Worm (Caenorhabditis elegans): ENCODE data around the gene glb-3.

Gene glb-3

DNA sequence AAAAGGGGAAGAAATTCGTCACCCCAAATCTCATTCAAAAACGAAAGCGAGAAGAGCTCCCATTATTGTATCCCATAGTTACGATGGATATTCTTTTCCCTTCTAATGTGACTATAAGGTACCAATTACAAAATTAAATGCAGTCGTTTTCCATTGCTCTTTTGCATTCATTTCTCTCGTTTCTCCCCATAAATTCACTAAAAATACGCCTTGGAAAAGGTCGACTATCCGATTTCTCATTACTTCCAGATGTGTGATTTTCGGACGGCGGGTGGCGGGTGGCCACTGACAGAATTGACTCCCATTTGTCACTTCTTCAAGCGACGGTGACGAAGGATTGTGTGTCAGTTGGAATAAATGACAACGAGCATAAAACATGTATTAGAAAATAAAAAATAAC lies 880 bp upstream of the glb-3 start:
- no peak for TF ChIP-seq nhr-11 (tag; optimal IDR thresholded peaks at IDR 0.05)
- TF ChIP-seq unc-86 (tag; optimal IDR thresholded peaks at IDR 0.05): no peak
- no peak for TF ChIP-seq hlh-6 (tag; optimal IDR thresholded peaks at IDR 0.05)
- TF ChIP-seq hlh-8 (tag; optimal IDR thresholded peaks at IDR 0.05): peak; percentile 15

DNA sequence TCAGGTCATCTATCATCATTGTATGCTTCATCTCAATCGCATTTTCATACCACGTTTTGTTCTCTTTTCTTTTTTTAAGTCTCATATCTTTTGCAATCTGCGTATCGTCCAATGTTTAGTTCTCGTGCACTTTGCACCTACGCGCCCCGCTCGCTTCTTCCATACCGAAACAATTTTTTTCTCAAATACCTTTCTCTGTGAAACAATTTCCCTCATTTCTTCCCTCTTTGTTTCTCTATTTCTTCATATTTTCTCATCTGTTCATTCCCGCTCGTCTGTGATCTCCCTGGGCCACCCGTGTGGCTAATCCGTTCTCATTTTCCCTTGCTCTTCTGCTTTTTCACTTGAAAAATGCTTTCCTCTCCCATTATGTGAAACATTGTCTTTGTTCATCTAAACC lies 5.9 kb downstream of the glb-3 start:
- TF ChIP-seq ceh-18 (tag; optimal IDR thresholded peaks at IDR 0.05): peak; percentile 60
- TF ChIP-seq pha-4 (tag; optimal IDR thresholded peaks at IDR 0.05): no peak
- TF ChIP-seq unc-42 (tag; optimal IDR thresholded peaks at IDR 0.05): peak; percentile 3

DNA sequence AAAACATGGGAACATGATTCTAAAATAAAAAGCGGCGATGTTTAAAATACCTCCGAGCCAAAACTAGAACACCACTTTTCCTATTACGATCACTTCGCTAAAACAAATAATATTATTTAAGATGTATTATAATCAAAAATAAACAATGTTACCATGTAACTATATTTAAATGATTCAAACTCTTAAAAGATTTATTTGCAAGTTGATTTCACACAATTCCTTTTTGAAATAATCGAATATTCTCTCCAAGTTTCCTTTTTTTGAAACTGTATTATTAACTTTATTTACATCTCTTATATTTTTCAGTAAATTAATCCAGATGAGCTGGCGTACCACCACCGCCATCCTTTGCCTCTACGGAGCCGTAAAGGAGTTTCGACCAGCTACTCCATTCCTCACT lies 6.8 kb downstream of the glb-3 start, which contains the start of gene folt-1:
TSS of gene folt-1 (plus strand) at position 301 of the 400 bp plus-strand sequence.
- TF ChIP-seq hlh-30 (tag; optimal IDR thresholded peaks at IDR 0.05; ENCODE audit: insufficient read depth): no peak
- TF ChIP-seq Y22D7AL.16 (tag; optimal IDR thresholded peaks at IDR 0.05): no peak
- no peak for TF ChIP-seq ahr-1 (tag; optimal IDR thresholded peaks at IDR 0.05)
- no peak for TF ChIP-seq nhr-232 (tag; optimal IDR thresholded peaks at IDR 0.05)
- no peak for TF ChIP-seq hlh-15 (tag; optimal IDR thresholded peaks at IDR 0.05)
- TF ChIP-seq fkh-10 (GFP tag; optimal IDR thresholded peaks at IDR 0.05): no peak
- TF ChIP-seq ceh-6 (GFP tag; optimal IDR thresholded peaks at IDR 0.05): no peak
- TF ChIP-seq pha-4 (tag; optimal IDR thresholded peaks at IDR 0.05): no peak
- no peak for TF ChIP-seq ref-2 (tag; optimal IDR thresholded peaks at IDR 0.05)
- TF ChIP-seq che-1 (tag; optimal IDR thresholded peaks at IDR 0.05): no peak
- TF ChIP-seq elt-2 (tag; optimal IDR thresholded peaks at IDR 0.05): no peak
- no peak for TF ChIP-seq ceh-45 (GFP tag; IDR thresholded peaks at IDR 0.05)
- TF ChIP-seq ama-1 (optimal IDR thresholded peaks at IDR 0.05): no peak
- no peak for TF ChIP-seq eyg-1 (tag; optimal IDR thresholded peaks at IDR 0.05)
- TF ChIP-seq C38D4.7 (GFP tag; optimal IDR thresholded peaks at IDR 0.05): no peak
- no peak for TF ChIP-seq tbx-2 (tag; optimal IDR thresholded peaks at IDR 0.05)
- no peak for TF ChIP-seq pha-2 (tag; optimal IDR thresholded peaks at IDR 0.05)

DNA sequence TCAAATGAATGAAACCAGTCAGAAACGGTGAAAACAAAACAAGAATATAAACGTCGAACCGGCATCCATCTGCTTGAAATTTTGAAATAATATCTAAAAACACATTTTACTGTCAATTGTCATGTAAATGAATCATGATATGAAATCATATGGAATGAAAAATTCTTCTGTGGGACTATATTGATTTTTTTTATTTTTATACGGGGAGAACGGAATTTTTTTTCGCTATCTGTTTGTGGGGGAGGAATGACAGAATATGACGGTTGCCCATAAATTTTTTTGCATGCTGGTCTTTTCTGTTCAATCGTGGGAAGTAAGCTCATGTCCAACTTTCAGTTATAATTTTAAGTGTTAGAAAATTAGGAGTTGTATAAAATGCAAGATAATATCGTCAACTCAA lies 10.3 kb downstream of the glb-3 start, which contains the start of gene C06H2.7:
TSS of gene C06H2.7 (minus strand) at position 101 of the 400 bp plus-strand sequence.
- TF ChIP-seq fkh-10 (GFP tag; optimal IDR thresholded peaks at IDR 0.05) (no peak), odd-2 (tag; optimal IDR thresholded peaks at IDR 0.05) (no peak), syd-9 (tag; optimal IDR thresholded peaks at IDR 0.05) (no peak), lim-6 (tag; optimal IDR thresholded peaks at IDR 0.05) (no peak), C38D4.7 (GFP tag; optimal IDR thresholded peaks at IDR 0.05) (no peak), nfya-1 (tag; optimal IDR thresholded peaks at IDR 0.05) (no peak), gmeb-2 (tag; optimal IDR thresholded peaks at IDR 0.05) (no peak), fax-1 (tag; optimal IDR thresholded peaks at IDR 0.05) (no peak), npax-4 (tag; optimal IDR thresholded peaks at IDR 0.05) (no peak), C08G9.2 (tag; optimal IDR thresholded peaks at IDR 0.05) (no peak), sox-2 (GFP tag; IDR thresholded peaks at IDR 0.05) (no peak), elt-2 (tag; optimal IDR thresholded peaks at IDR 0.05) (no peak), madf-2 (tag; optimal IDR thresholded peaks at IDR 0.05) (no peak), ref-2 (tag; optimal IDR thresholded peaks at IDR 0.05) (no peak), ceh-48 (tag; optimal IDR thresholded peaks at IDR 0.05) (no peak), zip-5 (tag; optimal IDR thresholded peaks at IDR 0.05) (no peak), ttx-3 (tag; optimal IDR thresholded peaks at IDR 0.05) (no peak), T23F11.4 (GFP tag; optimal IDR thresholded peaks at IDR 0.05) (no peak), hlh-13 (GFP tag; optimal IDR thresholded peaks at IDR 0.05) (no peak)
